Fruit fly (Drosophila melanogaster): ENCODE data around the gene Pss.
"Not testable (repeated sequence)": the region's sequence is repeated elsewhere in the genome, so short reads cannot be mapped to it uniquely, and the experiment has no call there.

The Pss gene

DNA sequence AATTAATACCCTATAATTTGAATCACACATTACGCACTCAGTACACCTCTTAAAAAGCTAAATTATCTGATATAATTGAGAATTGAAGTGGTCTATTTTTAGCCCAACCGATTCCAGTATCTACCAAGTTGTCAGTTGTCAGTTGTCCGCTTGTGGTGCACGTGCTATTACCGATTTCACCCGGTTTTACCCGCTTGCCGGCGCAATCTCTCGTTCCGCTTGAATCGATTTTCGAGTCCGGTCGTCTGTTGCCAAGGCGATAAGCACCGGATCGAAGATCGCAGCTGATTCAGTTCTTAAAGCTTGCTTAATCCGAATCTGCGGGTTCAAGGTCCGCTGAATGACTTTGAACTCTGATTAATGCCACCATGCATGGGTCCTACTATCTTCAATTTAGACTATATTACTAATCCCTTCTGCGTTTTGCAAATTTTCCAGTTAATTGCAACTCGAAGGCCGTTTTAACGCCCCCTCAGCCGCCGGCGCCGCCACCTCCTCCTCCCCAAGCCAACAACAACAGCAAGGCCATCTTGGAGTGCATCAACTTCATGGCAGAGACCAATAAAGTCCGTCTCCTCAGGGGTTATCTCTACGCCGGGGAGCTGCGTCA is 14.4 kb downstream of the Pss start:
- TF ChIP-seq noc (tag; optimal IDR thresholded peaks at IDR 0.05): peak; percentile 17

DNA sequence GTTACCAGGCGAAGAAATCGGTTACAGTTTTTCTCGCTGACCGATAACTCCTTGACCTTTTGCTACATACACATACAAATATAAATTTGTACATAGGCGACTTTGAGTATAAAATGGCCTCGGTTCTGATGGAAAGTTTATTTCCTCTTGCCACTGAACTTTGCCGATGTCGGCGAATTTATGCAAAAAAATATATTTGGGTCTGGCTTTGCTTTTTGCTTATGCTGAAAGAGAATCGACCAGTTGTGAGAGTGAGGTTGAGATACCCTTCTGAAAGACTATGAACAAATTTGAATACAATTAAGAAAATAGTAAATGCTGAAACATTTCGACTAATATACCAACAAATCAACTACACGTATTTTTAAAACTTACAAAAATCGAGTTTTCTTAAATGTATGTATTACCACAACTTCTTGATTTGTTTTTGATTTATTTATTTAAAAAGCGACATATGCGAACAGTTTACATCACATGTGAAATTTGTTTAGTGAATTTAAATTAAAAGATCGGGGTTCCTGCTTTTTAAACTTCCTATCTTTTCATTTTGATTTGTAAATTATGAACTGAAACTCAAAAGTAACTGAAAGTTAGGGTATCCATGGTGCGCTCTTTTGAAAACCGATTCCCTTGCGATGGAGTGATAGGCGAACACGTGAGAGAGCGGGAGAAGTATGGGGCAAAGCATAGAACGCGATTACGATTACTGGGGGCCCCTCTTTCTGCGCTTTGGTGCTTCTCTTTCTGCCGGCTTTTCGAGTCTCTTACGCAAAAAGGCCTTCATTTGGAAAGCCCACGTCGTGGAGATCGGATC is 16.6 kb downstream of the Pss start:
- TF ChIP-seq noc (tag; optimal IDR thresholded peaks at IDR 0.05): peak; percentile 94

DNA sequence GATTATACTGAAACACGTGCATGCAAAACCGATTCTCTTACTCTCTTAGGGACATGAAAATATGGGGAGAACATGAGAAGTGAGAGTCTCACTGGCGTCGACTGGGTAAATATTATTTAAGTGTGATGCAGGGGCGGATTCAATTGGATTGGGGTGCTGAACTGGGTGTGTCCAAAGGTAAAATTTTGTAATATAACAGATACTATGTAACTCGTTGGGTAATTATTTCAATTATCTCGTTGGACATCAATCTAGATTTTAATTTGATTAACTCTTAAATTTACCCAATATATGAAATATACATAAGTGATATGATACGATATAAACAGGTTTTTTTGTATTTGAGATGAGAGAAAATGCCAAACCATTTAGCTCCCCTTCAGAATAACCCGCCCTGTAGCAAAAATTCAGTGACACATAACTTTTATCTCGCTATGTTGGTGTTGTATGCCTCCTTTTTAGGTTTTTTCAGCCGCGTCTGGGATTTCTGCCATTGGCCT is 17.8 kb downstream of the Pss start:
- peak; percentile 99 for TF ChIP-seq noc (tag; optimal IDR thresholded peaks at IDR 0.05)

DNA sequence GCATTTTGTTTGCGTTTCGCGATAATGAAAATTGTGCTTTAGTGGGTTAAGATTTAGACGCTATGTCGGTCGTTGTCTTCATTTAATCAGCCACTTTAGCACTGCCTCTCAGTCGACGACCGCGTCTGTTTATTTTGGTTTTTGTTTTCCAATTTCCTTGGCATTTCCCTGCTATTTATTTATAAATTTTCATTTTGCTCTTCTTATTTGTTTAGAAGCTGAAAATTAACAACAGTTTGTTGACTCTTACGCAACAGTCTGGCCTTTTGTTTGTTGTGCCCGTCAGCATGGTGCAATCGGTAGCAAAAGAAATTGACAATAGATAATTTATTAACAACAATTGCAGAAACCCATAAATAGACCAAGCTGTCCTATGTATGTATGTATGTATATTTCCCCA is 18.4 kb downstream of the Pss start:
- no peak for TF ChIP-seq noc (tag; optimal IDR thresholded peaks at IDR 0.05)

DNA sequence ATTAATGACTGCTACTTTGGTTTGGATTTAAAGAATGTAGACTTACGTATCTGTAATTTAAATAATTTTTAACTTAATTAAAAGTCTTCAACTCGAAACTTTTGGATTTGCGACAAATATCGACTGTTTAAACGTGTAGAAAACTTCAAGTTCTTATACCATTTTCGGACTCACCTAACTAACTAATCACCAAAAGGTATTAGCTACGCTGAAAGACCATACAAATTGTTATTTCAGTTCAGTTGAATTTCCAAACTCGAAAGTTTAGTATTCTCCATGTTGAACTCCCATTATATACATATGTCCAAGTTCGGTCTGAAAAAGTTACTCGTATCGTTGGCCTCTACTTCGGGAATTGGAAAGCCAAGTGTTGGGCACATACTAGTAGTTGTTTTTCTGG is 20.2 kb downstream of the Pss start, which contains the start of gene CG5078:
Gene CG5078 (plus strand): TSS at position 301 of the 400 bp plus-strand sequence.
- no peak for TF ChIP-seq noc (tag; optimal IDR thresholded peaks at IDR 0.05)

DNA sequence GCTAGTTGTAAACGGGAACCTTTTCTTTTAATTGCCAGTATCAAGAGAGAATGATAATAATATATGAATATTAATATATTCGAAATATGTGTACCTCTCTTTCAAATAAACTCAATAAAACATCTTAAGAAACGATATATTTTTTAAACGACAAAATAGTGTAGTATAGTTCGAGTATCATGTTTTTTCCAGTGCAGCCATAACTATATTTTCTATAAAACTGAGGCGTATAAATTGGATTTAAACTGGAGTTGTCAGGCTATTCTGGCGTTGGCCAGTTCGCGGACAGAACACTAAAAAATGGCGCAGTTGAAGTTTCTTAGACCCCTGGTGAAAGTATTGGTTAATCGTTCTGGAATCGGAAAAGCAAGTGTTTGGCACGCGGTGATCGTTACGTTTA is 22.1 kb downstream of the Pss start, which contains the start of gene CG17637:
Gene CG17637 (plus strand): TSS at position 301 of the 400 bp plus-strand sequence.
- not testable (repeated sequence) for TF ChIP-seq noc (tag; optimal IDR thresholded peaks at IDR 0.05)

DNA sequence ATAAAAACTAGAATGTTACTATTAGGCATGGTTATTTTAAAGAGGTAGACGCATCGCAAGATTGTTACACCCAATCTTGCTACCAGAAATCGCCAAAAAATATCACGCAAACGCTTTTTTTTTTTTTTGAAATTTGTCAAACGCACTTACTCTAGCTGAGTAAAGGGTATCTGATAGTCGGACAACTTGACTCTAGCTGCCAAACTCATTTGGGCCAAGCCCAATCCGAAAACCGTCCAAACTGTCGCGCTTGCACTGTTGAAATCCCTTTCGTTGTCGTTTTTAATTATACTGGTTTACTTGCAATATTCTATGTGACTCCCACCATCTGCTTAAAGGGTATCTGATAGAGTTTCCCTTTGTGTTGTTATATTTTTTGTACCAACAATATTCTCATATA is 22.7 kb downstream of the Pss start:
- TF ChIP-seq noc (tag; optimal IDR thresholded peaks at IDR 0.05): no peak

DNA sequence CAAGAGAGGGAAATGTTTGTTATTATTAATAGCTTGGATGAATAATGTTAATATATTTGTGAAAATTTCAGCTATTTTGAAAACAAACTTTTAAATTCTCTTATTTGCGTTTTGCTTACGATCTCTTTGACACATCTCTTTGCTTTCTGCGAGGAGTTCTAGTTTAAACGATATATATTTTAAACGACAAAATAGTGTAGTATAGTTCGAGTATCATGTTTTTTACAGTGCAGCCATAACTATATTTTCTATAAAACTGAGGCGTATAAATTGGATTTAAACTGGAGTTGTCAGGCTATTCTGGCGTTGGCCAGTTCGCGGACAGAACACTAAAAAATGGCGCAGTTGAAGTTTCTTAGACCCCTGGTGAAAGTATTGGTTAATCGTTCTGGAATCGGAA is 26.4 kb downstream of the Pss start, which contains the start of gene CG18281:
Gene CG18281 (plus strand): TSS at position 301 of the 400 bp plus-strand sequence.
- TF ChIP-seq noc (tag; optimal IDR thresholded peaks at IDR 0.05): not testable (repeated sequence)

DNA sequence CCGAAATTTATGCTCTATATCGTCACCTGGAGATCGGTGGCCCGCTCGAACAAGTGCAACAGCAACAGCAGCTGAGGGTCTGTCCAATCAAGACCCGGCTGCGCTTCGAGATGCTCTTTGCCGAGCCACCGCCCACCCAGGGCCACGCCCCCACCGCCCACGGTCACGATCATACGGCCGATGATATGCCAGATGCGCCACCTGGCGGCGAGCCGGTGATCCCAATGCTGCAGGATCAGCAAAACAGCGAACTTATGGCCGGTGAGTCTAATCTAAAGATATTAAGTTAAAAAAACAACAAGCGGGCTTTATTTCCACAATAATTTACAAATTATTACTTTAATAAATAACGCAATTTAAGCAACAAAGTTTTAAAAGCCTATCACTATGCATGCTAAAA is 27.8 kb downstream of the Pss start:
- TF ChIP-seq noc (tag; optimal IDR thresholded peaks at IDR 0.05): no peak

DNA sequence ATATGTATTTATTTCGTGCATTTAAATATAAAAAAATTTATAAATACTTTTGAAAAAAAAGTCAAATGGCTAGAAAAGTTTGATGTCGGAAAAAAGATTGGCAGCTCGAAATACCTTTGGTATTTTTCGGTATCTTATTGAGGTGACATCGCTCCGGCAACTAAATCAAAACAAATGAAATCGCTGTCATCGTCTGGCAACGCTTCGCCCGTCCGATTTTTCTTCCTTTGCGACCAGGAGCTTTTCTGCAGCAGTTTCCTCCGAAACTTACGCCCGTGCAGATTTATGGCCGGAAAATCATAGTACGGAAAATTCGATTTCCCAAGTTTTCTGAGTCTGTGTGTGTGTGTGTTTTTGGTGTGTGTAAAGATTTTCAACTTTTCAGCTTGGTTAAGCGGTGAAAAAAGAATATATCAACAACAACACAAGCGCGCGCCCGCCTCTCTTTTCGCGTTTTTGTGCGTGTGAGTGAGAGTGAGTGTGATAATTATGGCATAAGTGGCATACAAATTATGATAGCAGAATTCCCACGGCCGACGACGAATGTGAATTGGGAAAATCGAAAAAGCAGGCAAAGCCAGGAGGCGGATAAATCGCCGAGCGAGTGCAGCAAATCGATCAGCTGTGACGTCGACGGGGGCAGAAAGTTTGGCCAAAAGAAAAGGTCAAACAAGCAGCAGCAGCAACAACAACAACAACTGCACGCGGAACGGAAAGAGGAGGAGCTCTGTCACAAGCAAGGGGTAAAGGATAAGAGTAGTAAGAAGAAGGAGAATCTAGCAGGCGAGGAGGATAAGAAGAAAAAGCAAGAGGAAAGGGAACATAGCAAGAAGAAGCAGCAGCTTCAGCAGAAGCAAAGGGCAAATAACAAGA is 28.6 kb downstream of the Pss start, which contains the start of gene CG32425:
Gene CG32425 (plus strand): TSS at position 200 of the 873 bp plus-strand sequence.
- TF ChIP-seq noc (tag; optimal IDR thresholded peaks at IDR 0.05): no peak

DNA sequence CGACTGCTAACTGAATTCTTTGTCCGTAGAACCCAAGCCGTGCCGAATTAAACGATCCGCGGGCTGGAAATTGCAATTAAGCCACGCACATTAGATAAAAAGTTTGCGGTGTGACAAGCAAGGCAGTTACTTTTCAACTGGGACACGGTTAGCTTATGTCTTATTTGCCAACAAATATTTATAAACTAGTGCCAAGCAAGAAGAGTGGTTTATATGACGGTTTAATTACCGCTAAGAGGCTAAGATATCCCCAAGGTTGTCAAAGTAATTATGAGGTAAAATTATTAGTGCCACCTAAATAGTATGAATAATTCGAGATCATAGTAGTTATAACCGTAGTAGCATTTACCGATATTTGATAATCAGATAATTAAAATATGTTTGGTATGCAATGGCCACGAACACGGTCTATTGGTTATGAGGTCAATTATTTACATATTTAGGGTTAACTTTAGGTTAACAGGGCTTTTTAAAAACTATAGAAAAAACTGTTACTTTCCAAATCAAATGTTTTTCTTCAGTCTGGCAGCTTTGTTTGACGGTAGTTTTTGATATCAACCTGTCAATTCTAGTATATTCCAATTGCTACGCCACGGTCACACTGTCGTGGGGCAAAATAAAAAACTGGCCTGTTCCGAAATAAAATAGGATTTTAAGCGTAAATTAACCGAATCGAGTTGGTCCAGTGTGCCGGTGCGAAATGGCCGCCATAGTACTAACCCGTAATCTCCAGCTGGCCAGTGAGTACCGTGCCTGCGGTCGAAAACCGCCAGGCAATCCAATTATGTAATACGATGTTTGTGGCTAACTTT is 31.0 kb downstream of the Pss start, which contains the start of gene ZnT77C:
Gene ZnT77C (minus strand): TSS at position 142 of the 812 bp plus-strand sequence.
- peak; percentile 72 for TF ChIP-seq noc (tag; optimal IDR thresholded peaks at IDR 0.05)

DNA sequence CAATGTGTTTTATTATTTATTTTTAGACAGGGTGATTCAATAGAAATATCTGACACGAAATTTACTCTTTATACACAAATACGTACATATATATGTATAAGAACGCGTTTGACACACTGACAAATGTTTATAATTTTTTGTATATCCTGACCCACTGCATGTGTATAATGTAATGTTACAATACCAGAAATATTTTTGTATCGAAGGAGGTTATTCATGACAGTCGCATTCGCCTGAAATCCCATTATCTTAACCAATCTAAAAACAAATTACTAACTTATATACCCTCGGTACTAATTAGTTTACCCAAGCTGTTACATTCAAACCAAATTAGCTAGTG is 31.7 kb downstream of the Pss start:
- no peak for TF ChIP-seq noc (tag; optimal IDR thresholded peaks at IDR 0.05)

DNA sequence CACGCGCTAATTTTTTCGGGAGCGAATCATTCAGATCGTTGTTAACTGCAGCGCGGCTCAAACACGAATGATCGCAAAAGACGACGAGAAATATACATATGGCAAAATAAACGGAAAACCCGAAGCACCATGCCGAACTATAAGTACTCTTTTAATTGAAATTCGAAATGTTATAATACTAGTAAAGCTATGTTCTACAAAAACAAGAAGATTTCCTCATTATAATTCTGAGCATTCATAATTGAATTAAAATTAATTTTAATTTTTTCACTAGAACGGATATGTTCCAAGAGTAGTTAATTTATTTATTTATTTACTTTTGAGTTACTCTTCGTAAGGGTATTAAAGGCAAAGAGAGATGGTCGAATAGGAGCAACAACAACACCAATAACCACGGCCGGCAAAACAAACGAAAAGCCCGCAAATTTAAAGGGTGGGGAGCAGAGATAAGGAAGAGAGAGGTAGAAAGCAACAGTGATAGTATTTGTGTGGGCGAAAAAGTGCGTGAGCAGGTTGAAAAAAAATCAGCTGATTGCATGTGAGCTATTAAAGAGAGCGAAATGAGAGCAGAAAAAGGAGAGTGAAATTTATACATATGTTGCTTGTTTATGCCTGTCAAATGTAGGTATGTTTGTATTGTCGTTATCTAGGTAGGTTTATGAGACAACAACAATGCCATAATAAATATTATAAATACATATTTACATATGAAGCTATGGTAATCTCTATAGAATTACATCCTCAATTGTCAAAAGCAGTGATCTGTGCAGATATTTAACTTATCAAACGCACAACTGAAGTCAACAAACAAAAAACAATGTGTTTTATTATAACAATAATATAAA is 32.3 kb downstream of the Pss start:
- peak; percentile 96 for TF ChIP-seq noc (tag; optimal IDR thresholded peaks at IDR 0.05)

DNA sequence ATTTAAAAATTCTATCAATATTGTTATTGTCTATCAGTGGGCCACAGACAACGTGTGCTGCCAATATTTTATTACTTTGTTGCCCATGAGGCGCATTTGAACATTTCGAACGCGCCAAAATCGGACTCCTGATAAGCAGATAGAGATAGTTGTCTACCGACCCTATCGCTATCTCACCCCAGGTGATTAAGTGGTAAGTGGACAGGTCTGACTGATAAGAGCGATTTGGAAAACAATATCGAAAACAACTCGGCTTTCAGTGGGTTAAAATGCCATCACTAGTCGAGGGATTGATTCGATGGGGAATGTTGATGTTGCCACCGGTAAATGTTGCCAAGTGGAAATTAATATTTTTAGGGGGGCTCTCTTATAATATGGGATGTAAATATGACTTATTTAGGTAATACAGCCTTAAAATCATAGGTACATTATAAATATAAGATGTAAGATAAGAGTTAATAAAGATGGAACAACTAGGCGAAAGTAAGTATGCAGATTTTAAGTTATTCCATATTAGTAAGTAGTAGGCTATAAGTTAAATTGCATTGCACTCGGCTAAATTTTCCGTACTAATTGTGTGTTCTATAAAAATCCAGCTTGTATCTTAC is 34.3 kb downstream of the Pss start, which contains the start of gene ND-39:
Gene ND-39 (plus strand): TSS at position 558 of the 608 bp plus-strand sequence.
- peak; percentile 18 for TF ChIP-seq noc (tag; optimal IDR thresholded peaks at IDR 0.05)
